Fruit fly (Drosophila melanogaster) Kc167 (cell line): Measurements from ENCODE around the gene asp.

Source experiments
- Myc ChIP-seq: fragments of >200 bp; optimal IDR thresholded peaks from 2 replicates; lab custom pipeline; 2017; ENCODE audit warnings: missing external identifiers
- Sin3A ChIP-seq: fragments of >200 bp; optimal IDR thresholded peaks from 2 replicates; lab custom pipeline; 2018; ENCODE audit warnings: missing external identifiers
- h ChIP-seq: fragments of >200 bp; optimal IDR thresholded peaks from 3 replicates; lab custom pipeline; 2018; ENCODE audit warnings: missing external identifiers
- insv ChIP-seq: fragments of >200 bp; optimal IDR thresholded peaks from 3 replicates; lab custom pipeline; 2018; ENCODE audit warnings: missing external identifiers
- psq ChIP-seq: fragments of >200 bp; optimal IDR thresholded peaks from 2 replicates; lab custom pipeline; 2017; ENCODE audit warnings: missing external identifiers
- ttk ChIP-seq: sonication (Bioruptor generic); optimal IDR thresholded peaks from 2 replicates; lab custom pipeline; 2017; ENCODE audit warnings: missing external identifiers

The asp gene

DNA sequence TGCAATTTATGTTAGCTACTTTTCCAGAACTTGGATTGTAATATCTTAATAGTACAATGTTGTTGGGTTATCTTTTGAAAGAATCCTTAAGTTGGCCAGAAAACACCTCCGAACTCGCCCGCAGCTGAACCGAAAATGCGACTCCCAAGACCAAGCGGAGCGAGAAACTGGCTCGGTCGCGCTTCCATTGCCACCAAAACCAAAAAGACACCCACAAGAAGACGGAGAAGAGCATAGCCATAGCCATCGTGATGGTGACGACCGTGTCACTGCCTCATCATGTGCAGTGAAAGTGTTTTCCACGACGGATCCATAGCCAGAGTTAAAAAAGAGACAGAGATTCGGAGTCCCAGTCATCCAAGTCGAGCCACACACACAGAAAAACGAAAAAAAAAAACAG is 36.4 kb downstream of the asp start, which contains the start of gene CG13634:
Gene CG13634, minus strand, starts transcription at position 101 of the 400 bp plus-strand sequence.
- TF ChIP-seq Sin3A (lab: Kevin White, UChicago) (no peak), psq (lab: Kevin White, UChicago) (no peak), Myc (lab: Kevin White, UChicago) (no peak), h (lab: Kevin White, UChicago) (no peak), ttk (lab: Kevin White, UChicago) (no peak), insv (lab: Kevin White, UChicago) (no peak)

dm6 chr3R:24798595-24798994 is 44.9 kb downstream of the asp start:
- TF ChIP-seq insv (lab: Kevin White, UChicago) = no peak
- no peak for TF ChIP-seq ttk (lab: Kevin White, UChicago)
- no peak for TF ChIP-seq Sin3A (lab: Kevin White, UChicago)
- TF ChIP-seq Myc (lab: Kevin White, UChicago) = no peak

DNA sequence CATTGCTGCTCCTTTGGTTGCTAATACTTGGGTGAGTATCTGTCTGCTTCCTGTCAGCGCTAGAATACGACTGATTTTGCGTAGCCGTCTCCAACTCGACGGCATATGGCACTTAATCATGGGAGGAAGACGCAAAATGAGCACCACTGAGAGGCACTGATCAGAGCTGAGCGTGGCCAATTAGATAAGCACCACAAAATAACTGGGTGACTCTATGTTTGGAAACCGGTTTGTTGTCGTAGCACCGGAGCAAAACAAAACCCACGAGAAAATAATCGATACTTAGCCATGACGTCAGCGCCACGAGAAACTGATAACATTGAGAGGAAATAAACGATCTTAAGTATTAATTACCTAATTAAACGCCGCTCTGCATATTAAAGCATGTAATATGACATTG is 45.9 kb downstream of the asp start, which contains the start of gene Ude:
Gene Ude, minus strand, starts transcription at position 166 of the 400 bp plus-strand sequence.
- TF ChIP-seq Myc (lab: Kevin White, UChicago) (no peak), Sin3A (lab: Kevin White, UChicago) (no peak), psq (lab: Kevin White, UChicago) (no peak), h (lab: Kevin White, UChicago) (no peak), ttk (lab: Kevin White, UChicago) (no peak), insv (lab: Kevin White, UChicago) (no peak)

dm6 chr3R:24805048-24805447 is 51.4 kb downstream of the asp start, which contains the start of gene polybromo:
TSS of gene polybromo (minus strand) at chr3R:24805259.
- TF ChIP-seq psq (lab: Kevin White, UChicago) (no peak), insv (lab: Kevin White, UChicago) (no peak), h (lab: Kevin White, UChicago) (no peak), ttk (lab: Kevin White, UChicago) (no peak), Sin3A (lab: Kevin White, UChicago) (no peak), Myc (lab: Kevin White, UChicago) (no peak)

DNA sequence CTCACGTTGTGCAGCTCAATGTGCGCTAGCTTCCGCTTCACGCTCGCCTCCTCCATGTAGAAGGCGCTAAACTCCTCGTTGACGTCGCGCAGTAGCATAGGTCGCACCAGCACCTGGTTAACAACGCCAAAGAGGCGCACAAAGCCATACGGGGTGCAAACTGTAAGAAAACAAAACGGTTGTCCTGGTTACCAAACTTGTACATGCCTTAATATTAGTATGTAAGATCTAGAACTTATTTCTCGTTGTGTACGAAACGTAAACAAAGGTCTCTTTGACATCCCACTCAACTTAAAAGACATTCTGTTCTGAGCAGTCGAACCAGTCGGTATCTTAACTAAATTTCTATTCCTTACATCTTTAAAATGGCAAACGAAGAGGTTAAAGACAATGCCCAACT is 53.7 kb downstream of the asp start, which contains the start of gene CG6980:
Gene CG6980, plus strand, starts transcription at position 301 of the 400 bp plus-strand sequence.
- TF ChIP-seq psq (lab: Kevin White, UChicago) (no peak), ttk (lab: Kevin White, UChicago) (no peak), insv (lab: Kevin White, UChicago) (no peak), Myc (lab: Kevin White, UChicago) (no peak), h (lab: Kevin White, UChicago) (no peak), Sin3A (lab: Kevin White, UChicago) (no peak)

dm6 chr3R:24809576-24810279 is 56.1 kb downstream of the asp start:
- TF ChIP-seq h (lab: Kevin White, UChicago) = no peak
- no peak for TF ChIP-seq ttk (lab: Kevin White, UChicago)
- TF ChIP-seq psq (lab: Kevin White, UChicago) = no peak
